Worm (Caenorhabditis elegans) whole organism, late embryonic: ENCODE results near the gene C05C10.7.

ENCODE experiments used
- F13H6.1 ChIP-seq: sonication (generic microtip); optimal IDR thresholded peaks from 2 replicates; lab custom pipeline; 2016; ENCODE audit warnings: missing genetic modification characterization, missing compliant biosample characterization
- ama-1 ChIP-seq: fragments of 150-350 bp; optimal IDR thresholded peaks from 2 replicates; lab custom pipeline; 2014
- ceh-34 ChIP-seq: sonication (generic microtip); optimal IDR thresholded peaks from 2 replicates; lab custom pipeline; 2016; ENCODE audit warnings: mild to moderate bottlenecking, missing genetic modification characterization, missing compliant biosample characterization
- ceh-6 ChIP-seq: fragments of 200-800 bp; sonication (Bioruptor generic); optimal IDR thresholded peaks from 2 replicates; lab custom pipeline; 2018; ENCODE audit warnings: mild to moderate bottlenecking, missing genetic modification characterization, missing compliant biosample characterization
- dmd-4 ChIP-seq: sonication (generic microtip); optimal IDR thresholded peaks from 2 replicates; lab custom pipeline; 2016; ENCODE audit warnings: borderline replicate concordance, missing genetic modification characterization, missing compliant biosample characterization
- dve-1 ChIP-seq: sonication (generic microtip); optimal IDR thresholded peaks from 2 replicates; lab custom pipeline; 2017; ENCODE audit warnings: antibody characterized with exemption, mild to moderate bottlenecking, missing genetic modification characterization, missing compliant biosample characterization
- fax-1 ChIP-seq: sonication (generic microtip); optimal IDR thresholded peaks from 2 replicates; lab custom pipeline; 2016; ENCODE audit warnings: missing genotype, missing genetic modification characterization, missing compliant biosample characterization
- fkh-10 ChIP-seq: fragments of 150-350 bp; optimal IDR thresholded peaks from 2 replicates; lab custom pipeline; 2014; ENCODE audit warnings: missing biosample characterization, missing genetic modification reagents, missing genetic modification characterization
- pat-9 ChIP-seq: fragments of 200-800 bp; sonication (Bioruptor generic); optimal IDR thresholded peaks from 2 replicates; lab custom pipeline; 2018; ENCODE audit warnings: mild to moderate bottlenecking, missing genetic modification characterization, moderate library complexity, missing compliant biosample characterization
- pax-1 ChIP-seq: fragments of 150-350 bp; optimal IDR thresholded peaks from 2 replicates; lab custom pipeline; 2014; ENCODE audit warnings: missing biosample characterization, missing genetic modification characterization
- pha-2 ChIP-seq: sonication (generic microtip); optimal IDR thresholded peaks from 2 replicates; lab custom pipeline; 2017; ENCODE audit warnings: mild to moderate bottlenecking, missing genetic modification characterization, missing compliant biosample characterization
- tbx-2 ChIP-seq: sonication (generic microtip); optimal IDR thresholded peaks from 2 replicates; lab custom pipeline; 2016; ENCODE audit warnings: missing genetic modification characterization, missing compliant biosample characterization
- unc-86 ChIP-seq: sonication (generic microtip); optimal IDR thresholded peaks from 2 replicates; lab custom pipeline; 2016; ENCODE audit warnings: missing genetic modification characterization, missing compliant biosample characterization

- no peak for TF ChIP-seq fax-1
- TF ChIP-seq ama-1 (lab: Kevin White, UChicago): no peak
- no peak for TF ChIP-seq pha-2 (tag; lab: Kevin White, UChicago)
- no peak for TF ChIP-seq fkh-10 (GFP tag; lab: Kevin White, UChicago)
- no peak for TF ChIP-seq tbx-2
- no peak for TF ChIP-seq ceh-34
- no peak for TF ChIP-seq pax-1 (tag; lab: Kevin White, UChicago)
- no peak for TF ChIP-seq dve-1 (tag; lab: Kevin White, UChicago)
- no peak for TF ChIP-seq F13H6.1 (tag; lab: Kevin White, UChicago)
- no peak for TF ChIP-seq ceh-6 (GFP tag; lab: Kevin White, UChicago)
- no peak for TF ChIP-seq pat-9 (tag; lab: Kevin White, UChicago)
- TF ChIP-seq unc-86 (tag; lab: Kevin White, UChicago): no peak
- TF ChIP-seq dmd-4 (tag; lab: Kevin White, UChicago): no peak
These were observed at the start of gene C05C10.7, which contains the start of gene C05C10.5 for ce11 chrII:9938877-9939276.
